Fruit fly (Drosophila melanogaster) whole organism, embryonic: ENCODE results near the gene AP-1-2beta.

Source experiments
- Adf1 ChIP-seq: fragments of 200-800 bp; sonication (Bioruptor generic); IDR thresholded peaks from 2 replicates; pipeline ENCODE4 v1.3.6; 2022; ENCODE audit warnings: missing biosample characterization, missing genetic modification characterization
- Bgb ChIP-seq: fragments of 200-800 bp; sonication (Bioruptor generic); IDR thresholded peaks from 2 replicates; pipeline ENCODE4 v1.3.6; 2022; ENCODE audit warnings: missing biosample characterization, missing genetic modification characterization; ENCODE audit not compliant: partially characterized antibody
- Blimp-1 ChIP-seq: fragments of 200-800 bp; sonication (Bioruptor generic); optimal IDR thresholded peaks from 3 replicates; lab custom pipeline; 2018; ENCODE audit warnings: missing biosample characterization, missing genetic modification characterization, mild to moderate bottlenecking, moderate library complexity, missing genetic modification reagents
- Bteb2 ChIP-seq: fragments of 200-800 bp; sonication (Bioruptor generic); optimal IDR thresholded peaks from 2 replicates; lab custom pipeline; 2016; ENCODE audit warnings: missing biosample characterization, missing genetic modification characterization
- CG10147 ChIP-seq: fragments of 200-800 bp; sonication (Bioruptor generic); optimal IDR thresholded peaks from 2 replicates; lab custom pipeline; 2019; ENCODE audit warnings: missing biosample characterization, mild to moderate bottlenecking, missing genetic modification characterization, moderate library complexity
- CG10565 ChIP-seq: fragments of 200-800 bp; sonication (Bioruptor generic); optimal IDR thresholded peaks from 3 replicates; lab custom pipeline; 2016; ENCODE audit warnings: missing biosample characterization, mild to moderate bottlenecking, missing genetic modification characterization
- CG10959 ChIP-seq: fragments of 200-800 bp; sonication (Bioruptor generic); IDR thresholded peaks from 2 replicates; pipeline ENCODE4 v1.3.6; 2022; ENCODE audit warnings: missing biosample characterization, missing genetic modification characterization
- CG15011 ChIP-seq: fragments of 200-800 bp; sonication (Bioruptor generic); optimal IDR thresholded peaks from 3 replicates; lab custom pipeline; 2018; ENCODE audit warnings: missing biosample characterization, mild to moderate bottlenecking, missing genetic modification characterization
- CG15073 ChIP-seq: fragments of 200-800 bp; sonication (Bioruptor generic); optimal IDR thresholded peaks from 2 replicates; lab custom pipeline; 2016; ENCODE audit warnings: missing biosample characterization, missing genetic modification characterization
- CG15514 ChIP-seq: fragments of 200-800 bp; sonication (Bioruptor generic); optimal IDR thresholded peaks from 3 replicates; lab custom pipeline; 2017; ENCODE audit warnings: missing biosample characterization, missing genetic modification characterization, mild to moderate bottlenecking, moderate library complexity, missing genetic modification reagents
- CG17361 ChIP-seq: fragments of 200-800 bp; sonication (Bioruptor generic); IDR thresholded peaks from 3 replicates; pipeline ENCODE4 v1.3.6; 2022; ENCODE audit warnings: missing biosample characterization, missing genetic modification characterization
- CG31224 ChIP-seq: fragments of 200-800 bp; sonication (Bioruptor generic); IDR thresholded peaks from 2 replicates; pipeline ENCODE4 v1.3.6; 2022; ENCODE audit warnings: missing biosample characterization, missing genetic modification characterization
- CG32767 ChIP-seq: fragments of 200-800 bp; sonication (Bioruptor generic); IDR thresholded peaks from 2 replicates; pipeline ENCODE4 v1.3.6; 2022; ENCODE audit warnings: missing biosample characterization, missing genetic modification characterization
- CG33557 ChIP-seq: fragments of 200-800 bp; sonication (Bioruptor generic); optimal IDR thresholded peaks from 2 replicates; lab custom pipeline; 2019; ENCODE audit warnings: missing biosample characterization, mild to moderate bottlenecking, missing genetic modification characterization, moderate library complexity
- CG34224 ChIP-seq: fragments of 200-800 bp; sonication (Bioruptor generic); IDR thresholded peaks from 3 replicates; pipeline ENCODE4 v1.3.6; 2022; ENCODE audit warnings: missing biosample characterization, missing genetic modification characterization; ENCODE audit not compliant: partially characterized antibody
- CG3726 ChIP-seq: fragments of 200-800 bp; sonication (Bioruptor generic); IDR thresholded peaks from 3 replicates; pipeline ENCODE4, ENCODE4 v1.3.6; 2022; ENCODE audit warnings: missing biosample characterization, missing genetic modification characterization
- CG9797 ChIP-seq: fragments of 200-800 bp; sonication (Bioruptor generic); optimal IDR thresholded peaks from 3 replicates; lab custom pipeline; 2018; ENCODE audit warnings: missing biosample characterization, mild to moderate bottlenecking, missing genetic modification characterization
- Camta ChIP-seq: fragments of 200-800 bp; sonication (Bioruptor generic); optimal IDR thresholded peaks from 2 replicates; lab custom pipeline; 2016; ENCODE audit warnings: missing biosample characterization, missing genetic modification characterization
- CrebB ChIP-seq: fragments of 200-800 bp; sonication (Bioruptor generic); optimal IDR thresholded peaks from 3 replicates; lab custom pipeline; 2018; ENCODE audit warnings: missing biosample characterization, mild to moderate bottlenecking, missing genetic modification characterization
- HLH3B ChIP-seq: fragments of 200-800 bp; sonication (Bioruptor generic); IDR thresholded peaks from 2 replicates; pipeline ENCODE4 v1.3.6; 2022; ENCODE audit warnings: missing biosample characterization, missing genetic modification characterization
- HLH54F ChIP-seq: fragments of 200-800 bp; sonication (Bioruptor generic); optimal IDR thresholded peaks from 3 replicates; lab custom pipeline; 2016; ENCODE audit warnings: missing biosample characterization, missing genetic modification characterization
- Hmx ChIP-seq: fragments of 200-800 bp; sonication (Bioruptor generic); optimal IDR thresholded peaks from 2 replicates; lab custom pipeline; 2016; ENCODE audit warnings: missing biosample characterization, missing genetic modification characterization
- Hr3 ChIP-seq: fragments of 200-800 bp; sonication (Bioruptor generic); optimal IDR thresholded peaks from 3 replicates; lab custom pipeline; 2016; ENCODE audit warnings: missing biosample characterization, missing genetic modification characterization
- Hr39 ChIP-seq: fragments of >200 bp; optimal IDR thresholded peaks from 2 replicates; lab custom pipeline; 2017
- Mes4 ChIP-seq: fragments of 200-800 bp; sonication (Bioruptor generic); optimal IDR thresholded peaks from 2 replicates; lab custom pipeline; 2016; ENCODE audit warnings: missing biosample characterization, missing genetic modification characterization
- Pdp1 ChIP-seq, 2 experiments: fragments of 200-800 bp; sonication (Bioruptor generic); optimal IDR thresholded peaks; 3 replicates each; lab custom pipeline; 2016; ENCODE audit warnings: missing biosample characterization in 2 of 2, missing genetic modification characterization in 2 of 2, mild to moderate bottlenecking in 1 of 2, moderate library complexity in 1 of 2
- Ptx1 ChIP-seq: fragments of 200-800 bp; sonication (Bioruptor generic); IDR thresholded peaks from 2 replicates; pipeline ENCODE4 v1.3.6; 2022; ENCODE audit warnings: missing biosample characterization, missing genetic modification characterization
- TFAM ChIP-seq: fragments of 200-800 bp; sonication (Bioruptor generic); optimal IDR thresholded peaks from 2 replicates; lab custom pipeline; 2017; ENCODE audit warnings: missing biosample characterization, missing genetic modification characterization, inconsistent platforms
- Xbp1 ChIP-seq: fragments of 200-800 bp; sonication (Bioruptor generic); optimal IDR thresholded peaks from 3 replicates; lab custom pipeline; 2016; ENCODE audit warnings: missing biosample characterization, mild to moderate bottlenecking, missing genetic modification characterization
- Xrp1 ChIP-seq: fragments of 200-800 bp; sonication (Bioruptor generic); IDR thresholded peaks from 2 replicates; pipeline ENCODE4 v1.3.6; 2022; ENCODE audit warnings: missing biosample characterization, missing genetic modification characterization
- ac ChIP-seq: fragments of 200-800 bp; sonication (Bioruptor generic); optimal IDR thresholded peaks from 3 replicates; lab custom pipeline; 2017; ENCODE audit warnings: missing biosample characterization, mild to moderate bottlenecking, missing genetic modification characterization
- al ChIP-seq: fragments of 200-800 bp; sonication (Bioruptor generic); IDR thresholded peaks from 2 replicates; pipeline ENCODE4 v1.3.6; 2022; ENCODE audit warnings: missing biosample characterization, missing genetic modification characterization
- cato ChIP-seq: fragments of 200-800 bp; sonication (Bioruptor generic); optimal IDR thresholded peaks from 2 replicates; lab custom pipeline; 2016; ENCODE audit warnings: missing biosample characterization, missing genetic modification characterization, borderline replicate concordance
- crol ChIP-seq: fragments of 200-800 bp; sonication (Bioruptor generic); IDR thresholded peaks from 2 replicates; pipeline ENCODE4 v1.3.6; 2022; ENCODE audit warnings: missing biosample characterization, missing genetic modification characterization
- dimm ChIP-seq: fragments of 200-800 bp; sonication (Bioruptor generic); IDR thresholded peaks from 2 replicates; pipeline ENCODE4 v1.3.6; 2022; ENCODE audit warnings: missing biosample characterization, missing genetic modification characterization
- fu2 ChIP-seq: fragments of 200-800 bp; sonication (Bioruptor generic); optimal IDR thresholded peaks from 2 replicates; lab custom pipeline; 2016; ENCODE audit warnings: missing biosample characterization, missing genetic modification characterization
- gt ChIP-seq: fragments of 200-800 bp; sonication (Bioruptor generic); IDR thresholded peaks from 2 replicates; pipeline ENCODE4 v1.3.6; 2022; ENCODE audit warnings: missing biosample characterization, missing genetic modification characterization
- hb ChIP-seq: fragments of 200-800 bp; sonication (Bioruptor generic); IDR thresholded peaks from 3 replicates; pipeline ENCODE4 v1.3.6; 2022; ENCODE audit warnings: missing biosample characterization, missing genetic modification characterization; ENCODE audit not compliant: partially characterized antibody
- ken ChIP-seq: fragments of 200-800 bp; sonication (Bioruptor generic); IDR thresholded peaks from 3 replicates; pipeline ENCODE4 v1.3.6; 2022; ENCODE audit warnings: missing biosample characterization, missing genetic modification characterization
- kni ChIP-seq: fragments of 200-800 bp; sonication (Bioruptor generic); optimal IDR thresholded peaks from 3 replicates; lab custom pipeline; 2017; ENCODE audit warnings: mild to moderate bottlenecking, missing biosample characterization, missing genetic modification reagents, missing genetic modification characterization
- lbe ChIP-seq: fragments of 200-800 bp; sonication (Bioruptor generic); optimal IDR thresholded peaks from 2 replicates; lab custom pipeline; 2016; ENCODE audit warnings: missing biosample characterization, mild to moderate bottlenecking, missing genetic modification characterization
- org-1 ChIP-seq: fragments of 200-800 bp; sonication (Bioruptor generic); optimal IDR thresholded peaks from 2 replicates; lab custom pipeline; 2017; ENCODE audit warnings: missing biosample characterization, missing genetic modification characterization
- pzg ChIP-seq: fragments of 200-800 bp; sonication (Bioruptor generic); optimal IDR thresholded peaks from 3 replicates; lab custom pipeline; 2018; ENCODE audit warnings: missing biosample characterization, mild to moderate bottlenecking, missing genetic modification characterization, moderate library complexity
- sens-2 ChIP-seq: fragments of 200-800 bp; sonication (Bioruptor generic); IDR thresholded peaks from 2 replicates; pipeline ENCODE4 v1.3.6; 2022; ENCODE audit warnings: missing biosample characterization, missing genetic modification characterization
- shn ChIP-seq: fragments of 200-800 bp; sonication (Bioruptor generic); optimal IDR thresholded peaks from 3 replicates; lab custom pipeline; 2016; ENCODE audit warnings: missing biosample characterization, missing genetic modification characterization
- ssp ChIP-seq: fragments of 200-800 bp; sonication (Bioruptor generic); IDR thresholded peaks from 2 replicates; pipeline ENCODE4 v1.3.6; 2022; ENCODE audit warnings: missing biosample characterization, missing genetic modification characterization
- stc ChIP-seq: fragments of 200-800 bp; sonication (Bioruptor generic); IDR thresholded peaks from 2 replicates; pipeline ENCODE4 v1.3.6; 2022; ENCODE audit warnings: missing biosample characterization, missing genetic modification characterization
- tap ChIP-seq: fragments of 200-800 bp; optimal IDR thresholded peaks from 3 replicates; lab custom pipeline; 2019; ENCODE audit warnings: missing biosample characterization, mild to moderate bottlenecking, missing genetic modification characterization, moderate library complexity
- tx ChIP-seq: fragments of 200-800 bp; sonication (Bioruptor generic); optimal IDR thresholded peaks from 2 replicates; lab custom pipeline; 2016; ENCODE audit warnings: missing biosample characterization, missing genetic modification characterization
- unpg ChIP-seq: fragments of 200-800 bp; sonication (Bioruptor generic); optimal IDR thresholded peaks from 3 replicates; lab custom pipeline; 2018; ENCODE audit warnings: missing biosample characterization, mild to moderate bottlenecking, missing genetic modification characterization, moderate library complexity
- vnd ChIP-seq: fragments of 200-800 bp; sonication (Bioruptor generic); IDR thresholded peaks from 3 replicates; pipeline ENCODE4 v1.3.6; 2022; ENCODE audit warnings: missing biosample characterization, missing genetic modification characterization; ENCODE audit not compliant: partially characterized antibody
- yki ChIP-seq: fragments of >200 bp; optimal IDR thresholded peaks from 3 replicates; lab custom pipeline; 2018
- zfh1 ChIP-seq: fragments of 200-800 bp; sonication (Bioruptor generic); IDR thresholded peaks from 3 replicates; pipeline ENCODE4 v1.3.6; 2022; ENCODE audit warnings: missing biosample characterization, missing genetic modification characterization

The AP-1-2beta gene

DNA sequence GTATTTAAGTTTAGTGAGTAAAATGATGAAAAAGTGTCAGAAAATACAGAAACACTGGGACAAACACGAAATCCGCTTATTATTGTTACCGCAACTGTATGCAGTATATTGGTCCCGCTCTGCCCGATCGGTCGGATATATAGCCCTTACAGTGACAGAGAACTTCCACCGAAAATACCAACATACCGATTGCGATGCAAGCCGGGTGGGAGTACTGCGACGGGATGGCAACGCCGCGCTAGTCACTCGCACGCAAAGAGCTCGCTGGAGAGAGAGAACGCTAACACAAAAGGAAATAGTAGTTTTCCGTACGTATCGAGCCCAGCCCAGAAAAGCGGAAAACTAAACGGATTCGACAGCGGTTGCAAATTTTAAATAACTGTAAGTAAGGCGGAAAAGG lies 34.0 kb upstream of the AP-1-2beta start, which contains the start of gene Cdc42 (continued):
- TF ChIP-seq CG31224 (GFP tag; lab: Robert Waterston, UW) (no peak), CG17361 (no peak), Hr39 (lab: Kevin White, UChicago) (no peak), CG10959 (GFP tag; lab: Robert Waterston, UW) (no peak), CG10565 (GFP tag; lab: Kevin White, UChicago) (no peak), org-1 (GFP tag; lab: Kevin White, UChicago) (no peak), CG3726 (GFP tag; lab: Robert Waterston, UW) (no peak), Blimp-1 (no peak), Ptx1 (no peak), CG34224 (GFP tag; lab: Robert Waterston, UW) (no peak), CG32767 (GFP tag; lab: Robert Waterston, UW) (no peak), hb (no peak), CG10147 (GFP tag; lab: Kevin White, UChicago) (no peak), CG9797 (GFP tag; lab: Kevin White, UChicago) (peak; percentile 20), HLH3B (GFP tag; lab: Robert Waterston, UW) (no peak), Hr3 (no peak), yki (lab: Kevin White, UChicago) (no peak), fu2 (no peak), ssp (GFP tag; lab: Robert Waterston, UW) (no peak), CG15011 (GFP tag; lab: Kevin White, UChicago) (no peak), ac (GFP tag; lab: Kevin White, UChicago) (no peak), TFAM (no peak), cato (no peak), shn (GFP tag; lab: Kevin White, UChicago) (no peak), Mes4 (GFP tag; lab: Kevin White, UChicago) (no peak), zfh1 (GFP tag; lab: Robert Waterston, UW) (peak; percentile 34; the same call in 2 of the 3 replicates), tap (no peak), Xbp1 (no peak), ken (GFP tag; lab: Robert Waterston, UW) (no peak), HLH54F (no peak), crol (GFP tag; lab: Robert Waterston, UW) (no peak), al (GFP tag; lab: Robert Waterston, UW) (no peak), pzg (GFP tag; lab: Kevin White, UChicago) (peak; percentile 66), Xrp1 (GFP tag; lab: Robert Waterston, UW) (no peak), tx (GFP tag; lab: Kevin White, UChicago) (no peak), sens-2 (GFP tag; lab: Robert Waterston, UW) (no peak), stc (GFP tag; lab: Robert Waterston, UW) (no peak), CG15073 (GFP tag; lab: Kevin White, UChicago) (no peak), gt (GFP tag; lab: Robert Waterston, UW) (no peak), CG33557 (GFP tag; lab: Kevin White, UChicago) (no peak), vnd (GFP tag; lab: Robert Waterston, UW) (no peak), Bgb (0 out of 2 replicates have a peak, but pooled peaks have one; percentile 6), unpg (no peak), dimm (GFP tag; lab: Robert Waterston, UW) (no peak), Bteb2 (GFP tag; lab: Kevin White, UChicago) (no peak), Hmx (GFP tag; lab: Kevin White, UChicago) (no peak), Adf1 (GFP tag; lab: Robert Waterston, UW) (no peak), CG15514 (peak; percentile 42), Camta (no peak), lbe (GFP tag; lab: Kevin White, UChicago) (no peak), Pdp1 (GFP tag; optimal IDR thresholded peaks at IDR 0.05; lab: Kevin White, UChicago) (peak in 1 of 2 experiments; percentile 6), CrebB (tag; lab: Kevin White, UChicago) (no peak), kni (GFP tag; lab: Kevin White, UChicago) (no peak)
